Worm (Caenorhabditis elegans): ENCODE results near the gene srh-291.

srh-291 gene

DNA sequence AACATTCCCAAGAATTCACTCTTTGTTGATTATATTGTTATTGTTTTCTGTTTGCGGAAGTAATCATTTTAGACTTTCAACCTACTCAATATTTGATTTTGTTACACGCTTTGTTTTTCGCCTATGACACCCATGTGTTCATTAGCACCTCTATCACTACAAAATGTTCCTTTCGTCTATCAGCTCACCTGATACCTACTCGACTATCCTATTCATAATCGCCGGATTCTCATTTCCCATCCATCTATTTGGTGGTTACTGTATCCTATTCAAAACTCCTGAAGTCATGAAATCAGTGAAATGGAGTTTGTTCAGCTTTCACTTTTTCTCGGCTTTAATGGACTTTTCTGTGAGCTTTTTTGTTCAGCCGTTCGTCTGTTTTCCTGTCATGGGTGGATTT is at the start of gene srh-291:
srh-291 (plus strand) TSS at position 301 of the 400 bp plus-strand sequence.
- TF ChIP-seq C38D4.7 (GFP tag; optimal IDR thresholded peaks at IDR 0.05) (no peak), ceh-2 (tag; optimal IDR thresholded peaks at IDR 0.05) (no peak), mec-3 (tag; optimal IDR thresholded peaks at IDR 0.05; ENCODE audit: borderline replicate concordance) (no peak), ref-2 (tag; optimal IDR thresholded peaks at IDR 0.05) (no peak), dmd-4 (tag; optimal IDR thresholded peaks at IDR 0.05; ENCODE audit: borderline replicate concordance) (no peak), ets-4 (tag; optimal IDR thresholded peaks at IDR 0.05) (no peak), nfya-1 (tag; optimal IDR thresholded peaks at IDR 0.05) (no peak), ztf-16 (tag; optimal IDR thresholded peaks at IDR 0.05) (no peak), ceh-18 (tag; optimal IDR thresholded peaks at IDR 0.05) (no peak), che-1 (tag; optimal IDR thresholded peaks at IDR 0.05) (no peak), gmeb-2 (tag; optimal IDR thresholded peaks at IDR 0.05) (no peak), ceh-48 (tag; optimal IDR thresholded peaks at IDR 0.05) (no peak), pat-9 (tag; optimal IDR thresholded peaks at IDR 0.05) (no peak)

DNA sequence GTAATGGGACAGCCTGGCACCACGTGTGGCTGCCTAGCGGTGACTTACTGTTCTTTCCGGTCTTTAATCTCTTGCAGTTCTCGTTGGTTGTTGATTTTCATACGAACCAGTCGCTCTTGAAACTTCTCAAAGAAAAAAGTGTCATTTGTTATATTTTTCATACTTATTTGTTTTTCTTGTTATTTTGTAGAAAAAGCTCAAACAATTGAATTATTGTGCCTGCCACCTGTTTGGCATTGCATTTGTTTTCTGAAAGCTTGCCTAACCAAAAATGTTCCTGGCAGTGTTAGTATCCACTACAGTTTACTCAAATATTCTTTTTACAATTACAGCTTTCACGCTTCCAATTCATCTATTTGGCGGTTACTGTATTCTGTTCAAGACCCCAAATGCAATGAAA is 40.3 kb upstream of the srh-291 start, which contains the start of the genes C47A10.16 and srh-283:
C47A10.16 (minus strand) TSS at position 101 of the 400 bp plus-strand sequence.
srh-283 (plus strand) TSS at position 272 of the 400 bp plus-strand sequence.
- TF ChIP-seq ceh-22 (tag; optimal IDR thresholded peaks at IDR 0.05) (no peak), sox-4 (tag; optimal IDR thresholded peaks at IDR 0.05) (no peak)

DNA sequence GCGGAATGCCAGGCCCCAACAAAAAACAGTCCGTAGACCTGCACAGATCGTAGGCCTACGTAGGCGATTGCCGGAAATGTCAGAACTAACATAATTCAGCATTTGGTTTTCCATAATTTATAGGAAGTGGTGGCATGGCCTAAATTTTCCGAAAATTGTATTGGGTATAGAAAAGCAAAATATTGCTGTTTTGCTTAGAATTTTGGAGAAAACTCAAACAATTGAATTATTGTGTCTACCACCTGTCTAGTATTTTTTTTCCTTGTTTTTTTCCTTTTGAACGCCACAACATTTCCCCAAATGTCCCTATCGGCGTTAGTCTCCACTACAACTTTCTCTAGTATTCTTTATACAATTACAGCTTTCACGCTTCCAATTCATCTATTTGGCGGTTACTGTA is 38.2 kb upstream of the srh-291 start, which contains the start of gene srh-284:
srh-284 (plus strand) TSS at position 301 of the 400 bp plus-strand sequence.
- no peak for TF ChIP-seq lim-6 (tag; optimal IDR thresholded peaks at IDR 0.05)
- TF ChIP-seq pqm-1 (tag; optimal IDR thresholded peaks at IDR 0.05), result no peak
- TF ChIP-seq T23F11.4 (GFP tag; optimal IDR thresholded peaks at IDR 0.05), result no peak
- TF ChIP-seq pat-9 (tag; optimal IDR thresholded peaks at IDR 0.05), result no peak
- no peak for TF ChIP-seq ceh-6 (GFP tag; optimal IDR thresholded peaks at IDR 0.05)
- no peak for TF ChIP-seq dve-1 (tag; optimal IDR thresholded peaks at IDR 0.05)
- no peak for TF ChIP-seq dmd-4 (tag; optimal IDR thresholded peaks at IDR 0.05; ENCODE audit: borderline replicate concordance)
- no peak for TF ChIP-seq elt-4 (tag; optimal IDR thresholded peaks at IDR 0.05)
- TF ChIP-seq pros-1 (tag; optimal IDR thresholded peaks at IDR 0.05), result no peak
- TF ChIP-seq sox-2 (GFP tag; IDR thresholded peaks at IDR 0.05), result no peak
- no peak for TF ChIP-seq fax-1 (tag; optimal IDR thresholded peaks at IDR 0.05)
- no peak for TF ChIP-seq ahr-1 (tag; optimal IDR thresholded peaks at IDR 0.05)
- no peak for TF ChIP-seq ceh-48 (tag; optimal IDR thresholded peaks at IDR 0.05)
- TF ChIP-seq eyg-1 (tag; optimal IDR thresholded peaks at IDR 0.05), result no peak
- no peak for TF ChIP-seq fkh-10 (GFP tag; optimal IDR thresholded peaks at IDR 0.05)
- no peak for TF ChIP-seq C08G9.2 (tag; optimal IDR thresholded peaks at IDR 0.05)
- no peak for TF ChIP-seq sdc-2 (tag; optimal IDR thresholded peaks at IDR 0.05)
- TF ChIP-seq K02D7.2 (tag; optimal IDR thresholded peaks at IDR 0.05), result no peak
- no peak for TF ChIP-seq mec-3 (tag; optimal IDR thresholded peaks at IDR 0.05; ENCODE audit: borderline replicate concordance)

DNA sequence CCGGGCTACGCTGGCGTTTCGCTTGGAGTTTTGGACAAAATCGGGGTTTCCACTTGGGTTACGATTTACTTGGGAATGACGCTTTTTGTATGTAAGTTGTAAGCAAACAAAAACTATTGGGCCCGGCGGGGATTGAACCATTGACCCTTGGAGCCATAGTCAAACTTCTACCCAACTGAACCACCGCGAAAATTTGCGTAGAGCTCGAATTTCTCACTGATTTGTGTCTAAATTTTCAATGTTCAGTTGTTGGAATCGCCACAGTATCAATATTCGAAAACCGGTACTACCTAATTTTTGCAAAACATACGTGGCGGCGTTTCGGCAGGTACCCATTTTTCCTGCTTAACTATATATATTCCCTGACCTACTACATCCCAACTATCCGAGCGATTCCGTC is 37.7 kb upstream of the srh-291 start:
- no peak for TF ChIP-seq che-1 (tag; optimal IDR thresholded peaks at IDR 0.05)
- no peak for TF ChIP-seq unc-86 (tag; optimal IDR thresholded peaks at IDR 0.05)
- no peak for TF ChIP-seq ceh-14 (tag; optimal IDR thresholded peaks at IDR 0.05)
- TF ChIP-seq ceh-34 (tag; optimal IDR thresholded peaks at IDR 0.05), result no peak
- no peak for TF ChIP-seq hlh-6 (tag; optimal IDR thresholded peaks at IDR 0.05)
- TF ChIP-seq lin-11 (tag; optimal IDR thresholded peaks at IDR 0.05), result no peak
- TF ChIP-seq unc-3 (GFP tag; conservative IDR thresholded peaks at IDR 0.05), result no peak
- TF ChIP-seq unc-3 (tag; optimal IDR thresholded peaks at IDR 0.05), result no peak
- TF ChIP-seq ceh-48 (tag; optimal IDR thresholded peaks at IDR 0.05), result no peak
- TF ChIP-seq tbx-2 (tag; optimal IDR thresholded peaks at IDR 0.05), result no peak
- TF ChIP-seq ceh-30 (tag; optimal IDR thresholded peaks at IDR 0.05), result no peak
- no peak for TF ChIP-seq hlh-8 (tag; optimal IDR thresholded peaks at IDR 0.05)
- no peak for TF ChIP-seq elt-2 (tag; optimal IDR thresholded peaks at IDR 0.05)
- no peak for TF ChIP-seq ceh-31 (tag; optimal IDR thresholded peaks at IDR 0.05)
- TF ChIP-seq ceh-24 (tag; optimal IDR thresholded peaks at IDR 0.05), result no peak
- TF ChIP-seq ceh-6 (GFP tag; optimal IDR thresholded peaks at IDR 0.05), result no peak
- TF ChIP-seq dve-1 (tag; optimal IDR thresholded peaks at IDR 0.05), result no peak
- no peak for TF ChIP-seq K09A11.1 (tag; optimal IDR thresholded peaks at IDR 0.05; ENCODE audit: insufficient read depth)
